Worm (Caenorhabditis elegans): ENCODE measurements around the gene acl-12.

The acl-12 gene

ce11 chrX:7474968-7475433 is 32.6 kb upstream of the acl-12 start, which contains the start of gene coh-1 (continued):
- TF ChIP-seq elt-3 (tag; optimal IDR thresholded peaks at IDR 0.05) = no peak
- TF ChIP-seq irx-1 (tag; optimal IDR thresholded peaks at IDR 0.05) = peak; percentile 16
- peak; percentile 84 for TF ChIP-seq snu-23 (GFP tag; optimal IDR thresholded peaks at IDR 0.05)
- peak; percentile 74 for TF ChIP-seq xbp-1 (tag; optimal IDR thresholded peaks at IDR 0.05)
- TF ChIP-seq hpl-2 (GFP tag; optimal IDR thresholded peaks at IDR 0.05) = no peak
- no peak for TF ChIP-seq hlh-17 (GFP tag; optimal IDR thresholded peaks at IDR 0.05; ENCODE audit: borderline replicate concordance)
- TF ChIP-seq mep-1 (tag; optimal IDR thresholded peaks at IDR 0.05) = peak; percentile 73
- no peak for TF ChIP-seq unc-62 (GFP tag; optimal IDR thresholded peaks at IDR 0.05)
- TF ChIP-seq swsn-7 (tag; optimal IDR thresholded peaks at IDR 0.05) = peak; percentile 69
- TF ChIP-seq nhr-12 (tag; optimal IDR thresholded peaks at IDR 0.05) = no peak
- no peak for TF ChIP-seq sptf-1 (tag; optimal IDR thresholded peaks at IDR 0.05)
- TF ChIP-seq tbx-2 (tag; optimal IDR thresholded peaks at IDR 0.05) = peak; percentile 69
- TF ChIP-seq tlp-1 (tag; optimal IDR thresholded peaks at IDR 0.05) = no peak
- TF ChIP-seq lin-13 (GFP tag; optimal IDR thresholded peaks at IDR 0.05) = peak; percentile 28
- no peak for TF ChIP-seq nhr-237 (tag; optimal IDR thresholded peaks at IDR 0.05)
- TF ChIP-seq nhr-76 (tag; optimal IDR thresholded peaks at IDR 0.05) = no peak
- TF ChIP-seq fkh-8 (tag; optimal IDR thresholded peaks at IDR 0.05) = peak; percentile 59
- TF ChIP-seq hlh-4 (tag; optimal IDR thresholded peaks at IDR 0.05) = no peak
- peak; percentile 72 for TF ChIP-seq blmp-1 (tag; optimal IDR thresholded peaks at IDR 0.05)
- peak; percentile 41 to 75 for TF ChIP-seq lin-35 (GFP tag; optimal IDR thresholded peaks at IDR 0.05)
- peak; percentile 8 to 40 (median 34) for TF ChIP-seq dpl-1 (GFP tag; optimal IDR thresholded peaks at IDR 0.05)
- TF ChIP-seq egl-27 (tag; optimal IDR thresholded peaks at IDR 0.05) = no peak
- TF ChIP-seq zag-1 (tag; optimal IDR thresholded peaks at IDR 0.05) = no peak
- no peak for TF ChIP-seq C04F5.9 (tag; optimal IDR thresholded peaks at IDR 0.05)
- TF ChIP-seq nhr-77 (tag; optimal IDR thresholded peaks at IDR 0.05) = peak; percentile 15
- peak; percentile 39 for TF ChIP-seq snpc-4 (tag; optimal IDR thresholded peaks at IDR 0.05)
- TF ChIP-seq ets-5 (GFP tag; IDR thresholded peaks at IDR 0.05) = no peak
- peak; percentile 54 to 78 for TF ChIP-seq lsy-2 (tag; optimal IDR thresholded peaks at IDR 0.05)

DNA sequence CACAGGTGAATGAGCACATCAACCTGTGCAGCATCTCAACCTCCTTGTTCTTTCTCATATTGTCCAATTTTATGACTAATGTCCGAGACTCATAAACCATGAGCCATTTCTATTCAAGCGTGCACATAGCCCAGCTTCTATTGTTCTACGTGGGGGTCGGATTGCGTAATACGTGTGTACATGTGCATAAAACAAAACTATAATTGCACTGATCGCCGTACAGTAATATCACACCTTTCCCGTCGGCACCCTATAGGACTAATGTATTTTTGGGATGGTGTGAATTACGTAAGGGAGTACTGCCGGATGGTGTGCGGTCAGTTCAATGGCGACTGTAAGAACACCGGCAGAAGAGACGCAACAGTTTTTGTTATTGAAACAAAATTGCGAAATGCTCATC is 27.5 kb upstream of the acl-12 start:
- TF ChIP-seq ceh-82 (tag; optimal IDR thresholded peaks at IDR 0.05) (no peak), Y116A8C.19 (tag; optimal IDR thresholded peaks at IDR 0.05; ENCODE audit: borderline replicate concordance) (no peak), ztf-11 (tag; optimal IDR thresholded peaks at IDR 0.05) (no peak), ceh-63 (GFP tag; optimal IDR thresholded peaks at IDR 0.05) (no peak), zip-4 (GFP tag; optimal IDR thresholded peaks at IDR 0.05) (no peak), rnt-1 (tag; optimal IDR thresholded peaks at IDR 0.05) (no peak), lin-35 (GFP tag; optimal IDR thresholded peaks at IDR 0.05) (no peak), nhr-76 (tag; optimal IDR thresholded peaks at IDR 0.05) (no peak), nhr-71 (tag; optimal IDR thresholded peaks at IDR 0.05) (no peak), nhr-237 (tag; optimal IDR thresholded peaks at IDR 0.05) (no peak), jun-1 (tag; optimal IDR thresholded peaks at IDR 0.05) (no peak), nhr-47 (tag; optimal IDR thresholded peaks at IDR 0.05) (no peak), nhr-20 (tag; optimal IDR thresholded peaks at IDR 0.05) (no peak), ceh-88 (GFP tag; IDR thresholded peaks at IDR 0.05) (no peak), mdl-1 (tag; optimal IDR thresholded peaks at IDR 0.05) (no peak), aly-2 (tag; optimal IDR thresholded peaks at IDR 0.05) (no peak), elt-3 (tag; optimal IDR thresholded peaks at IDR 0.05) (no peak), egl-27 (tag; optimal IDR thresholded peaks at IDR 0.05) (no peak), aha-1 (tag; optimal IDR thresholded peaks at IDR 0.05) (no peak)
